Worm (Caenorhabditis elegans) whole organism, mixed stage, embryonic: ENCODE data around the gene pat-2.

Experiments
- hlh-1 ChIP-seq: fragments of 150-350 bp; optimal IDR thresholded peaks from 2 replicates; lab custom pipeline; 2014; ENCODE audit warnings: missing biosample characterization, missing genetic modification reagents, missing genetic modification characterization
- lin-13 ChIP-seq: fragments of 150-350 bp; optimal IDR thresholded peaks from 2 replicates; lab custom pipeline; 2014; ENCODE audit warnings: missing biosample characterization, missing genetic modification characterization
- lsy-2 ChIP-seq: fragments of 150-350 bp; optimal IDR thresholded peaks from 2 replicates; lab custom pipeline; 2014; ENCODE audit warnings: missing biosample characterization, missing genetic modification characterization
- mab-5 ChIP-seq: fragments of 150-350 bp; optimal IDR thresholded peaks from 2 replicates; lab custom pipeline; 2014; ENCODE audit warnings: missing biosample characterization, missing genetic modification characterization
- mep-1 ChIP-seq: fragments of 150-350 bp; optimal IDR thresholded peaks from 2 replicates; lab custom pipeline; 2017; ENCODE audit warnings: missing biosample characterization, missing genetic modification reagents, missing genetic modification characterization, inconsistent platforms
- nhr-12 ChIP-seq: fragments of 150-350 bp; optimal IDR thresholded peaks from 2 replicates; lab custom pipeline; 2014; ENCODE audit warnings: missing biosample characterization, missing genetic modification characterization
- nhr-237 ChIP-seq: fragments of 150-350 bp; optimal IDR thresholded peaks from 2 replicates; lab custom pipeline; 2014; ENCODE audit warnings: missing biosample characterization, missing genetic modification characterization
- nhr-76 ChIP-seq: sonication (generic microtip); optimal IDR thresholded peaks from 2 replicates; lab custom pipeline; 2017; ENCODE audit warnings: missing biosample characterization, missing genetic modification characterization
- sem-2 ChIP-seq: fragments of 200-800 bp; sonication (Bioruptor generic); optimal IDR thresholded peaks from 2 replicates; lab custom pipeline; 2018; ENCODE audit warnings: mild to moderate bottlenecking, missing genetic modification characterization, missing compliant biosample characterization
- snpc-4 ChIP-seq: fragments of 150-350 bp; optimal IDR thresholded peaks from 2 replicates; lab custom pipeline; 2014; ENCODE audit warnings: missing biosample characterization, missing genetic modification characterization
- sptf-1 ChIP-seq: sonication (generic microtip); optimal IDR thresholded peaks from 2 replicates; lab custom pipeline; 2017; ENCODE audit warnings: mild to moderate bottlenecking, missing genetic modification characterization, moderate library complexity, missing compliant biosample characterization
- tbx-8 ChIP-seq: fragments of 200-800 bp; sonication (Bioruptor generic); optimal IDR thresholded peaks from 2 replicates; lab custom pipeline; 2018; ENCODE audit warnings: mild to moderate bottlenecking, missing genetic modification characterization, moderate library complexity, missing compliant biosample characterization
- unc-39 ChIP-seq: fragments of 150-350 bp; optimal IDR thresholded peaks from 2 replicates; lab custom pipeline; 2014; ENCODE audit warnings: missing biosample characterization, missing genetic modification characterization
- unc-62 ChIP-seq: fragments of 150-350 bp; optimal IDR thresholded peaks from 2 replicates; lab custom pipeline; 2014; ENCODE audit warnings: missing biosample characterization, missing genetic modification reagents, missing genetic modification characterization

- TF ChIP-seq nhr-76 (no peak), unc-39 (tag; lab: Kevin White, UChicago) (no peak), lin-13 (tag; lab: Kevin White, UChicago) (no peak), nhr-12 (tag; lab: Kevin White, UChicago) (no peak), unc-62 (GFP tag; lab: Kevin White, UChicago) (no peak), mep-1 (tag; lab: Kevin White, UChicago) (no peak), nhr-237 (no peak), mab-5 (no peak), lsy-2 (no peak), tbx-8 (no peak), sem-2 (GFP tag; lab: Kevin White, UChicago) (no peak), snpc-4 (no peak), sptf-1 (tag; lab: Kevin White, UChicago) (no peak), hlh-1 (tag; lab: Kevin White, UChicago) (no peak)
Observed at ce11 chrIII:8782744-8783143, 36.0 kb upstream of the pat-2 start.
